Fruit fly (Drosophila melanogaster) whole organism, embryonic: ENCODE measurements around the gene Cdc37.

ENCODE experiments used
- BEAF-32 ChIP-seq: fragments of 200-800 bp; sonication (Bioruptor generic); optimal IDR thresholded peaks from 3 replicates; lab custom pipeline; 2017; ENCODE audit warnings: missing biosample characterization, missing genetic modification characterization, mild to moderate bottlenecking, moderate library complexity, missing genetic modification reagents
- Bdp1 ChIP-seq: fragments of 200-800 bp; sonication (Bioruptor generic); optimal IDR thresholded peaks from 3 replicates; lab custom pipeline; 2016; ENCODE audit warnings: missing biosample characterization, missing genetic modification characterization
- Blimp-1 ChIP-seq: fragments of 200-800 bp; sonication (Bioruptor generic); optimal IDR thresholded peaks from 3 replicates; lab custom pipeline; 2018; ENCODE audit warnings: missing biosample characterization, missing genetic modification characterization, mild to moderate bottlenecking, moderate library complexity, missing genetic modification reagents
- CG10147 ChIP-seq: fragments of 200-800 bp; sonication (Bioruptor generic); optimal IDR thresholded peaks from 2 replicates; lab custom pipeline; 2019; ENCODE audit warnings: missing biosample characterization, mild to moderate bottlenecking, missing genetic modification characterization, moderate library complexity
- CG10209 ChIP-seq: fragments of 200-800 bp; sonication (Bioruptor generic); optimal IDR thresholded peaks from 3 replicates; lab custom pipeline; 2017; ENCODE audit warnings: missing biosample characterization, mild to moderate bottlenecking, missing genetic modification characterization, missing genetic modification reagents
- CG10543 ChIP-seq: fragments of 200-800 bp; sonication (Bioruptor generic); optimal IDR thresholded peaks from 3 replicates; lab custom pipeline; 2017; ENCODE audit warnings: missing biosample characterization, mild to moderate bottlenecking, missing genetic modification characterization, moderate library complexity
- CG11456 ChIP-seq: fragments of 200-800 bp; sonication (Bioruptor generic); IDR thresholded peaks from 3 replicates; pipeline ENCODE4 v1.3.6; 2022; ENCODE audit warnings: missing biosample characterization, missing genetic modification characterization
- CG12104 ChIP-seq: fragments of 200-800 bp; sonication (Bioruptor generic); optimal IDR thresholded peaks from 3 replicates; lab custom pipeline; 2016; ENCODE audit warnings: missing biosample characterization, missing genetic modification characterization
- CG12659 ChIP-seq: fragments of 200-800 bp; sonication (Bioruptor generic); optimal IDR thresholded peaks from 3 replicates; lab custom pipeline; 2017; ENCODE audit warnings: mild to moderate bottlenecking, missing biosample characterization, missing genetic modification reagents, missing genetic modification characterization
- CG17829 ChIP-seq: fragments of 200-800 bp; optimal IDR thresholded peaks from 2 replicates; lab custom pipeline; 2019; ENCODE audit warnings: missing biosample characterization, mild to moderate bottlenecking, missing genetic modification characterization, moderate library complexity
- CG31388 ChIP-seq: fragments of 200-800 bp; sonication (Bioruptor generic); optimal IDR thresholded peaks from 2 replicates; lab custom pipeline; 2016; ENCODE audit warnings: missing biosample characterization, missing genetic modification characterization
- CG32532 ChIP-seq: fragments of 200-800 bp; sonication (Bioruptor generic); IDR thresholded peaks from 2 replicates; pipeline ENCODE4 v1.3.6; 2022; ENCODE audit warnings: missing biosample characterization, missing genetic modification characterization
- CG3281 ChIP-seq: fragments of 200-800 bp; sonication (Bioruptor generic); optimal IDR thresholded peaks from 3 replicates; lab custom pipeline; 2017; ENCODE audit warnings: missing biosample characterization, mild to moderate bottlenecking, missing genetic modification characterization
- CG6813 ChIP-seq: fragments of 200-800 bp; sonication (Bioruptor generic); optimal IDR thresholded peaks from 2 replicates; lab custom pipeline; 2017; ENCODE audit warnings: missing biosample characterization, missing genetic modification characterization, mild to moderate bottlenecking, moderate library complexity, missing genetic modification reagents
- CG8478 ChIP-seq: fragments of >200 bp; optimal IDR thresholded peaks from 2 replicates; lab custom pipeline; 2018
- CG9817 ChIP-seq: fragments of 200-800 bp; sonication (Bioruptor generic); optimal IDR thresholded peaks from 2 replicates; lab custom pipeline; 2018; ENCODE audit warnings: missing biosample characterization, mild to moderate bottlenecking, missing genetic modification characterization, moderate library complexity
- Camta ChIP-seq: fragments of 200-800 bp; sonication (Bioruptor generic); optimal IDR thresholded peaks from 2 replicates; lab custom pipeline; 2016; ENCODE audit warnings: missing biosample characterization, missing genetic modification characterization
- Deaf1 ChIP-seq: fragments of 200-800 bp; optimal IDR thresholded peaks from 3 replicates; lab custom pipeline; 2019; ENCODE audit warnings: missing biosample characterization, mild to moderate bottlenecking, missing genetic modification characterization, moderate library complexity
- Dek ChIP-seq: fragments of 200-800 bp; sonication (Bioruptor generic); optimal IDR thresholded peaks from 3 replicates; lab custom pipeline; 2019; ENCODE audit warnings: missing biosample characterization, mild to moderate bottlenecking, missing genetic modification characterization, moderate library complexity
- Doc3 ChIP-seq: fragments of 200-800 bp; sonication (Bioruptor generic); IDR thresholded peaks from 3 replicates; pipeline ENCODE4 v1.3.6; 2022; ENCODE audit warnings: missing biosample characterization, missing genetic modification characterization; ENCODE audit not compliant: partially characterized antibody
- Dp ChIP-seq: fragments of 200-800 bp; sonication (Bioruptor generic); optimal IDR thresholded peaks from 2 replicates; lab custom pipeline; 2018; ENCODE audit warnings: missing biosample characterization, mild to moderate bottlenecking, missing genetic modification characterization, moderate library complexity
- ERR ChIP-seq: fragments of 200-800 bp; sonication (Bioruptor generic); optimal IDR thresholded peaks from 2 replicates; lab custom pipeline; 2016; ENCODE audit warnings: missing biosample characterization, missing genetic modification characterization
- Fer2 ChIP-seq: fragments of 200-800 bp; sonication (Bioruptor generic); optimal IDR thresholded peaks from 2 replicates; lab custom pipeline; 2018; ENCODE audit warnings: missing biosample characterization, mild to moderate bottlenecking, missing genetic modification characterization, moderate library complexity
- HmgZ ChIP-seq: fragments of 200-800 bp; sonication (Bioruptor generic); optimal IDR thresholded peaks from 2 replicates; lab custom pipeline; 2018; ENCODE audit warnings: missing biosample characterization, mild to moderate bottlenecking, missing genetic modification characterization
- Mes4 ChIP-seq: fragments of 200-800 bp; sonication (Bioruptor generic); optimal IDR thresholded peaks from 2 replicates; lab custom pipeline; 2016; ENCODE audit warnings: missing biosample characterization, missing genetic modification characterization
- Neu2 ChIP-seq: fragments of 200-800 bp; sonication (Bioruptor generic); optimal IDR thresholded peaks from 3 replicates; lab custom pipeline; 2016; ENCODE audit warnings: missing biosample characterization, missing genetic modification characterization, borderline replicate concordance
- Ravus ChIP-seq: fragments of 200-800 bp; sonication (Bioruptor generic); IDR thresholded peaks from 2 replicates; pipeline ENCODE4 v1.3.6; 2022; ENCODE audit warnings: missing biosample characterization, missing genetic modification characterization
- Sry-δ ChIP-seq: fragments of 200-800 bp; sonication (Bioruptor generic); optimal IDR thresholded peaks from 2 replicates; lab custom pipeline; 2016; ENCODE audit warnings: missing biosample characterization, missing genetic modification characterization
- Stat92E ChIP-seq, 3 experiments: fragments of >200 bp in 2 of 3; fragments of 200-800 bp in 1 of 3; sonication (Bioruptor generic) in 1 of 3; optimal IDR thresholded peaks; 2 replicates each; lab custom pipeline; 2017 to 2019; ENCODE audit warnings: missing biosample characterization in 3 of 3, missing genetic modification characterization in 3 of 3, mild to moderate bottlenecking in 1 of 3, moderate library complexity in 1 of 3
- Xbp1 ChIP-seq: fragments of 200-800 bp; sonication (Bioruptor generic); optimal IDR thresholded peaks from 3 replicates; lab custom pipeline; 2016; ENCODE audit warnings: missing biosample characterization, mild to moderate bottlenecking, missing genetic modification characterization
- br ChIP-seq: fragments of >200 bp; optimal IDR thresholded peaks from 2 replicates; lab custom pipeline; 2017
- cg ChIP-seq: fragments of 200-800 bp; sonication (Bioruptor generic); optimal IDR thresholded peaks from 3 replicates; lab custom pipeline; 2019; ENCODE audit warnings: missing biosample characterization, mild to moderate bottlenecking, missing genetic modification characterization, moderate library complexity
- cwo ChIP-seq: fragments of 200-800 bp; sonication (Bioruptor generic); optimal IDR thresholded peaks from 3 replicates; lab custom pipeline; 2017; ENCODE audit warnings: missing biosample characterization, missing genetic modification characterization, mild to moderate bottlenecking, moderate library complexity, missing genetic modification reagents
- dmrt11E ChIP-seq: fragments of 200-800 bp; sonication (Bioruptor generic); optimal IDR thresholded peaks from 3 replicates; lab custom pipeline; 2018; ENCODE audit warnings: missing biosample characterization, mild to moderate bottlenecking, missing genetic modification characterization, moderate library complexity
- dysf ChIP-seq: fragments of 200-800 bp; sonication (Bioruptor generic); IDR thresholded peaks from 3 replicates; pipeline ENCODE4 v1.3.6; 2022; ENCODE audit warnings: missing biosample characterization, missing genetic modification characterization
- emc ChIP-seq: fragments of 200-800 bp; sonication (Bioruptor generic); optimal IDR thresholded peaks from 2 replicates; lab custom pipeline; 2016; ENCODE audit warnings: missing biosample characterization, missing genetic modification characterization
- h ChIP-seq: fragments of >200 bp; optimal IDR thresholded peaks from 2 replicates; lab custom pipeline; 2017
- hb ChIP-seq: fragments of 200-800 bp; sonication (Bioruptor generic); IDR thresholded peaks from 3 replicates; pipeline ENCODE4 v1.3.6; 2022; ENCODE audit warnings: missing biosample characterization, missing genetic modification characterization; ENCODE audit not compliant: partially characterized antibody
- mam ChIP-seq: fragments of 200-800 bp; sonication (Bioruptor generic); optimal IDR thresholded peaks from 3 replicates; lab custom pipeline; 2016; ENCODE audit warnings: missing biosample characterization, missing genetic modification characterization
- nerfin-2 ChIP-seq: fragments of 200-800 bp; sonication (Bioruptor generic); IDR thresholded peaks from 2 replicates; pipeline ENCODE4 v1.3.6; 2022; ENCODE audit warnings: missing biosample characterization, missing genetic modification characterization; ENCODE audit not compliant: partially characterized antibody
- pita ChIP-seq: fragments of 200-800 bp; sonication (Bioruptor generic); optimal IDR thresholded peaks from 2 replicates; lab custom pipeline; 2017; ENCODE audit warnings: missing biosample characterization, mild to moderate bottlenecking, missing genetic modification characterization
- row ChIP-seq: fragments of 200-800 bp; sonication (Bioruptor generic); IDR thresholded peaks from 3 replicates; pipeline ENCODE4 v1.3.6; 2022; ENCODE audit warnings: missing biosample characterization, missing genetic modification characterization
- schlank ChIP-seq: fragments of 200-800 bp; sonication (Bioruptor generic); optimal IDR thresholded peaks from 2 replicates; lab custom pipeline; 2018; ENCODE audit warnings: missing biosample characterization, mild to moderate bottlenecking, missing genetic modification characterization
- scrt ChIP-seq: fragments of 200-800 bp; sonication (Bioruptor generic); optimal IDR thresholded peaks from 2 replicates; lab custom pipeline; 2018; ENCODE audit warnings: missing biosample characterization, mild to moderate bottlenecking, missing genetic modification characterization, moderate library complexity
- sd ChIP-seq: fragments of 200-800 bp; sonication (Bioruptor generic); optimal IDR thresholded peaks from 3 replicates; lab custom pipeline; 2018; ENCODE audit warnings: missing biosample characterization, mild to moderate bottlenecking, missing genetic modification characterization, moderate library complexity
- shn ChIP-seq: fragments of 200-800 bp; sonication (Bioruptor generic); optimal IDR thresholded peaks from 3 replicates; lab custom pipeline; 2016; ENCODE audit warnings: missing biosample characterization, missing genetic modification characterization
- sr ChIP-seq: fragments of 200-800 bp; sonication (Bioruptor generic); IDR thresholded peaks from 3 replicates; pipeline ENCODE4 v1.3.6; 2022; ENCODE audit warnings: missing biosample characterization, missing genetic modification characterization
- stwl ChIP-seq: fragments of 200-800 bp; sonication (Bioruptor generic); optimal IDR thresholded peaks from 3 replicates; lab custom pipeline; 2018; ENCODE audit warnings: missing biosample characterization, mild to moderate bottlenecking, missing genetic modification characterization, moderate library complexity
- tio ChIP-seq: fragments of 200-800 bp; sonication (Bioruptor generic); optimal IDR thresholded peaks from 2 replicates; lab custom pipeline; 2017; ENCODE audit warnings: missing biosample characterization, missing genetic modification characterization, inconsistent platforms
- tna ChIP-seq: fragments of 200-800 bp; sonication (Bioruptor generic); IDR thresholded peaks from 2 replicates; pipeline ENCODE4 v1.3.6; 2022; ENCODE audit warnings: missing biosample characterization, missing genetic modification characterization; ENCODE audit not compliant: partially characterized antibody
- yki ChIP-seq: fragments of >200 bp; optimal IDR thresholded peaks from 3 replicates; lab custom pipeline; 2018

Gene Cdc37

dm6 chr3L:1808631-1809030 is 13.4 kb downstream of the Cdc37 start (continued):
- no peak for TF ChIP-seq h (lab: Kevin White, UChicago)
- TF ChIP-seq BEAF-32 (GFP tag; lab: Kevin White, UChicago): no peak
- peak; percentile 67 for TF ChIP-seq CG31388 (GFP tag; lab: Kevin White, UChicago)
- peak; percentile 87 for TF ChIP-seq mam (GFP tag; lab: Kevin White, UChicago)
- no peak for TF ChIP-seq yki (lab: Kevin White, UChicago)
- peak; percentile 91 for TF ChIP-seq CG12659 (GFP tag; lab: Kevin White, UChicago)
- peak; percentile 73 for TF ChIP-seq Bdp1 (GFP tag; lab: Kevin White, UChicago)
- TF ChIP-seq cg (GFP tag; lab: Kevin White, UChicago): no peak
- peak; percentile 82 for TF ChIP-seq Ravus
- peak; percentile 72 for TF ChIP-seq dmrt11E (tag; lab: Kevin White, UChicago)
- TF ChIP-seq CG11456 (GFP tag; lab: Robert Waterston, UW): peak; percentile 95
- peak; percentile 5 for TF ChIP-seq stwl (tag; lab: Kevin White, UChicago)
- TF ChIP-seq Sry-δ (GFP tag; lab: Kevin White, UChicago): peak; percentile 57
- peak; percentile 87 for TF ChIP-seq HmgZ (tag; lab: Kevin White, UChicago)
- TF ChIP-seq schlank (tag; lab: Kevin White, UChicago): peak; percentile 80
- TF ChIP-seq CG10147: peak; percentile 71
- no peak for TF ChIP-seq Stat92E (GFP tag; optimal IDR thresholded peaks at IDR 0.05; lab: Kevin White, UChicago)
- peak; percentile 92 for TF ChIP-seq row (GFP tag; lab: Robert Waterston, UW)
- TF ChIP-seq tna (GFP tag; lab: Robert Waterston, UW): no peak
- no peak for TF ChIP-seq tio
- TF ChIP-seq Dp (GFP tag; lab: Kevin White, UChicago): no peak
- TF ChIP-seq pita (GFP tag; lab: Kevin White, UChicago): no peak
- peak; percentile 19 for TF ChIP-seq CG10543 (GFP tag; lab: Kevin White, UChicago)
- peak; percentile 81 for TF ChIP-seq Mes4 (GFP tag; lab: Kevin White, UChicago)
- peak; percentile 91 for TF ChIP-seq Xbp1 (GFP tag; lab: Kevin White, UChicago)
- peak; percentile 63 for TF ChIP-seq Fer2
- TF ChIP-seq Blimp-1 (GFP tag; lab: Kevin White, UChicago): peak; percentile 83
- no peak for TF ChIP-seq Neu2 (GFP tag; lab: Kevin White, UChicago)
- TF ChIP-seq hb: no peak
- peak; percentile 80 for TF ChIP-seq shn (GFP tag; lab: Kevin White, UChicago)
- TF ChIP-seq CG3281: peak; percentile 84
- peak; percentile 97 for TF ChIP-seq dysf
- peak; percentile 81 for TF ChIP-seq ERR (GFP tag; lab: Kevin White, UChicago)
- peak; percentile 85 for TF ChIP-seq Dek (tag; lab: Kevin White, UChicago)
- peak; percentile 86 for TF ChIP-seq CG10209 (GFP tag; lab: Kevin White, UChicago)
- peak; percentile 86 for TF ChIP-seq Camta
- peak; percentile 82 for TF ChIP-seq sr (GFP tag; lab: Robert Waterston, UW)
- no peak for TF ChIP-seq scrt (GFP tag; lab: Kevin White, UChicago)
- no peak for TF ChIP-seq CG8478 (lab: Kevin White, UChicago)
- peak; percentile 81 for TF ChIP-seq cwo (GFP tag; lab: Kevin White, UChicago)
- TF ChIP-seq Deaf1 (tag; lab: Kevin White, UChicago): peak; percentile 65
- peak; percentile 88 for TF ChIP-seq CG17829 (tag; lab: Kevin White, UChicago)
- no peak for TF ChIP-seq br (lab: Kevin White, UChicago)
- TF ChIP-seq emc (GFP tag; lab: Kevin White, UChicago): peak; percentile 52
- TF ChIP-seq sd (tag; lab: Kevin White, UChicago): peak; percentile 74
- TF ChIP-seq CG6813 (GFP tag; lab: Kevin White, UChicago): peak; percentile 78
- TF ChIP-seq CG32532 (GFP tag; lab: Robert Waterston, UW): peak; percentile 93
- no peak for TF ChIP-seq nerfin-2 (GFP tag; lab: Robert Waterston, UW)
- peak; percentile 86 for TF ChIP-seq CG9817 (tag; lab: Kevin White, UChicago)
- TF ChIP-seq CG12104: peak; percentile 64
- no peak for TF ChIP-seq Doc3 (GFP tag; lab: Robert Waterston, UW)
